Worm (Caenorhabditis elegans): ENCODE data around the gene srj-44.

DNA sequence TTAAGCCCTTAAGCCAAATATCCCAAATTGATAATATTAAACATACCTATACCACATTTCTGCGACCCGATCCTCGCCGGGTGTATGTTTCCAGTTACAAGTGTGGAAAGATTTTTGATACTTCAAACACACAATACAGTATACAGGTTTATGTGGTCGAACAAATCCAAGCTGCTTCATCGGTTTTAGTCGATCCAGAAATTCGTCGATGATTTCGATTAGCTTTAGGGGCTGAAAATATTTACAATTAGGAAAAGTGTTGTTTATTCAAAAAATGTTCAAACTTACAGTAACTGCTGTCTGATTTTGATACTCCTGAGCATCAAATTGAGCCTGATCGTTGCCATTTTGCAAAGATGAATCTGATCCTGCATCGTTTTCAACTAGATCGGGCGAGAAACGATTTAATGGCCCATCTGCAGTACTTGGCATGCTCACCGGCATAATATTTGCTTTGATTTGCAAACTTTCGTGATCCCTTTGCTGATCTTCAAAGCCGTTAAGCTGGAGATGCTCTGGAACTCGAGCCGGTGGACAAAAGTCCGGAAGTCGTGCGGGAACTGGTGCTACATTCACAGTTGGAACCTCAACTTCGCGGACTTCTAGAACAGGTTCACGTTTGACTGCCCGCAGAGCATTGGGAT lies 30.6 kb upstream of the srj-44 start:
- TF ChIP-seq ceh-58 (GFP tag; IDR thresholded peaks at IDR 0.05), result no peak
- no peak for TF ChIP-seq rpc-1 (optimal IDR thresholded peaks at IDR 0.05)
- TF ChIP-seq rpc-1 (tag; optimal IDR thresholded peaks at IDR 0.05), result no peak
- TF ChIP-seq ceh-27 (GFP tag; optimal IDR thresholded peaks at IDR 0.05), result no peak
- no peak for TF ChIP-seq mcd-1 (GFP tag; IDR thresholded peaks at IDR 0.05)
- no peak for TF ChIP-seq F57C9.4 (tag; optimal IDR thresholded peaks at IDR 0.05)
- TF ChIP-seq snpc-4 (GFP tag; optimal IDR thresholded peaks at IDR 0.05), result no peak
- TF ChIP-seq snpc-4 (tag; optimal IDR thresholded peaks at IDR 0.05), result no peak
- TF ChIP-seq F57A8.1 (GFP tag; optimal IDR thresholded peaks at IDR 0.05), result no peak
- TF ChIP-seq snpc-3.4 (tag; optimal IDR thresholded peaks at IDR 0.05), result no peak
- no peak for TF ChIP-seq athp-1 (tag; optimal IDR thresholded peaks at IDR 0.05)
- TF ChIP-seq mes-4 (tag; optimal IDR thresholded peaks at IDR 0.05), result no peak
- no peak for TF ChIP-seq akir-1 (GFP tag; optimal IDR thresholded peaks at IDR 0.05)
- TF ChIP-seq K12H6.12 (tag; optimal IDR thresholded peaks at IDR 0.05), result no peak
